Worm (Caenorhabditis elegans) whole organism, L3 larva: ENCODE data around the gene chil-23.

Experiments used
- R02D3.7 ChIP-seq: fragments of 150-350 bp; optimal IDR thresholded peaks from 2 replicates; lab custom pipeline; 2014; ENCODE audit warnings: missing biosample characterization, missing genetic modification characterization
- ZK546.5 ChIP-seq: sonication (generic microtip); optimal IDR thresholded peaks from 2 replicates; lab custom pipeline; 2017; ENCODE audit warnings: missing biosample characterization, missing genetic modification characterization
- aly-2 ChIP-seq: fragments of 150-350 bp; optimal IDR thresholded peaks from 2 replicates; lab custom pipeline; 2014; ENCODE audit warnings: missing biosample characterization, missing genetic modification characterization
- ama-1 ChIP-seq: fragments of 150-350 bp; optimal IDR thresholded peaks from 2 replicates; lab custom pipeline; 2018
- ceh-28 ChIP-seq: fragments of 150-350 bp; optimal IDR thresholded peaks from 2 replicates; lab custom pipeline; 2014; ENCODE audit warnings: missing biosample characterization, missing genetic modification reagents, missing genetic modification characterization
- ceh-82 ChIP-seq: fragments of 150-350 bp; optimal IDR thresholded peaks from 2 replicates; lab custom pipeline; 2014; ENCODE audit warnings: missing biosample characterization, missing genetic modification characterization
- ceh-9 ChIP-seq: sonication (generic microtip); optimal IDR thresholded peaks from 2 replicates; lab custom pipeline; 2018; ENCODE audit warnings: missing biosample characterization, missing genetic modification characterization
- egl-27 ChIP-seq: sonication (generic microtip); optimal IDR thresholded peaks from 4 replicates; lab custom pipeline; 2017; ENCODE audit warnings: missing biosample characterization, missing genetic modification reagents, missing genetic modification characterization
- elt-1 ChIP-seq: fragments of 150-350 bp; optimal IDR thresholded peaks from 2 replicates; lab custom pipeline; 2014; ENCODE audit warnings: missing biosample characterization, missing genetic modification characterization
- elt-2 ChIP-seq: sonication (generic microtip); optimal IDR thresholded peaks from 2 replicates; lab custom pipeline; 2016; ENCODE audit warnings: missing genetic modification reagents, mild to moderate bottlenecking, missing genetic modification characterization, missing compliant biosample characterization
- elt-3 ChIP-seq, 3 experiments: fragments of 150-350 bp in 1 of 3; sonication (generic microtip) in 2 of 3; optimal IDR thresholded peaks; 2 replicates in 2 of 3; 4 replicates in 1 of 3; lab custom pipeline; 2014 to 2017; ENCODE audit warnings: missing biosample characterization in 3 of 3, missing genetic modification characterization in 3 of 3
- eor-1 ChIP-seq, 2 experiments: fragments of 150-350 bp; optimal IDR thresholded peaks; 2 replicates each; lab custom pipeline; 2014 to 2018; ENCODE audit warnings: missing biosample characterization in 2 of 2, missing genetic modification characterization in 2 of 2
- fkh-10 ChIP-seq: sonication (generic microtip); optimal IDR thresholded peaks from 2 replicates; lab custom pipeline; 2017; ENCODE audit warnings: missing biosample characterization, missing genetic modification reagents, missing genetic modification characterization
- fkh-2 ChIP-seq: fragments of 150-350 bp; optimal IDR thresholded peaks from 2 replicates; lab custom pipeline; 2014; ENCODE audit warnings: missing biosample characterization, missing genetic modification reagents, missing genetic modification characterization
- fos-1 ChIP-seq: fragments of 150-350 bp; optimal IDR thresholded peaks from 2 replicates; lab custom pipeline; 2014; ENCODE audit warnings: missing biosample characterization, missing genetic modification characterization
- hmg-11 ChIP-seq: sonication (generic microtip); optimal IDR thresholded peaks from 2 replicates; lab custom pipeline; 2016; ENCODE audit warnings: missing genetic modification characterization, missing compliant biosample characterization
- jun-1 ChIP-seq: fragments of 150-350 bp; optimal IDR thresholded peaks from 2 replicates; lab custom pipeline; 2014; ENCODE audit warnings: missing biosample characterization, missing genetic modification reagents, missing genetic modification characterization
- lin-15B ChIP-seq: fragments of 150-350 bp; optimal IDR thresholded peaks from 2 replicates; lab custom pipeline; 2014; ENCODE audit warnings: missing biosample characterization, missing genetic modification characterization
- lin-39 ChIP-seq: fragments of 150-350 bp; optimal IDR thresholded peaks from 2 replicates; lab custom pipeline; 2018; ENCODE audit warnings: missing biosample characterization, missing genetic modification reagents, missing genetic modification characterization
- mdl-1 ChIP-seq: fragments of 150-350 bp; optimal IDR thresholded peaks from 2 replicates; lab custom pipeline; 2014; ENCODE audit warnings: missing biosample characterization, missing genetic modification characterization
- mml-1 ChIP-seq: fragments of 150-350 bp; sonication (generic microtip); optimal IDR thresholded peaks from 3 replicates; lab custom pipeline; 2014; ENCODE audit warnings: missing biosample characterization, missing genetic modification characterization
- nfya-1 ChIP-seq: sonication (generic microtip); optimal IDR thresholded peaks from 2 replicates; lab custom pipeline; 2017; ENCODE audit warnings: missing genetic modification characterization, mild to moderate bottlenecking, missing compliant biosample characterization, antibody characterized with exemption, moderate library complexity; ENCODE audit not compliant: insufficient read depth
- nhr-11 ChIP-seq: fragments of 150-350 bp; optimal IDR thresholded peaks from 2 replicates; lab custom pipeline; 2014; ENCODE audit warnings: missing biosample characterization, missing genetic modification characterization
- nhr-12 ChIP-seq: fragments of 150-350 bp; optimal IDR thresholded peaks from 2 replicates; lab custom pipeline; 2014; ENCODE audit warnings: missing biosample characterization, missing genetic modification characterization
- nhr-23 ChIP-seq: fragments of 150-350 bp; optimal IDR thresholded peaks from 2 replicates; lab custom pipeline; 2014; ENCODE audit warnings: missing biosample characterization, missing genetic modification reagents, missing genetic modification characterization
- nhr-237 ChIP-seq: fragments of 150-350 bp; optimal IDR thresholded peaks from 2 replicates; lab custom pipeline; 2014; ENCODE audit warnings: missing biosample characterization, missing genetic modification characterization
- nhr-25 ChIP-seq: sonication (generic microtip); optimal IDR thresholded peaks from 2 replicates; lab custom pipeline; 2017; ENCODE audit warnings: missing biosample characterization, missing genetic modification characterization
- nhr-28 ChIP-seq: fragments of 150-350 bp; optimal IDR thresholded peaks from 2 replicates; lab custom pipeline; 2014; ENCODE audit warnings: missing biosample characterization, missing genetic modification characterization
- nhr-43 ChIP-seq: sonication (generic microtip); optimal IDR thresholded peaks from 2 replicates; lab custom pipeline; 2016; ENCODE audit warnings: mild to moderate bottlenecking, missing genetic modification characterization, missing compliant biosample characterization; ENCODE audit not compliant: poor library complexity, severe bottlenecking
- nhr-67 ChIP-seq: fragments of 150-350 bp; optimal IDR thresholded peaks from 2 replicates; lab custom pipeline; 2014; ENCODE audit warnings: missing biosample characterization, missing genetic modification characterization
- nhr-77 ChIP-seq: fragments of 150-350 bp; optimal IDR thresholded peaks from 2 replicates; lab custom pipeline; 2014; ENCODE audit warnings: missing biosample characterization, missing genetic modification characterization
- pha-4 ChIP-seq: fragments of 150-350 bp; optimal IDR thresholded peaks from 2 replicates; lab custom pipeline; 2014; ENCODE audit warnings: missing biosample characterization, missing genetic modification reagents, missing genetic modification characterization
- pqm-1 ChIP-seq: fragments of 150-350 bp; optimal IDR thresholded peaks from 2 replicates; lab custom pipeline; 2017; ENCODE audit warnings: missing biosample characterization, missing genetic modification characterization, inconsistent platforms
- sea-2 ChIP-seq: fragments of 150-350 bp; sonication (generic microtip); optimal IDR thresholded peaks from 4 replicates; lab custom pipeline; 2014; ENCODE audit warnings: missing biosample characterization, missing genetic modification reagents, missing genetic modification characterization
- skn-1 ChIP-seq: fragments of 150-350 bp; optimal IDR thresholded peaks from 2 replicates; lab custom pipeline; 2014; ENCODE audit warnings: missing biosample characterization, missing genetic modification characterization
- tbx-2 ChIP-seq: sonication (generic microtip); optimal IDR thresholded peaks from 2 replicates; lab custom pipeline; 2016; ENCODE audit warnings: mild to moderate bottlenecking, missing genetic modification characterization, missing compliant biosample characterization
- unc-39 ChIP-seq: sonication (generic microtip); optimal IDR thresholded peaks from 4 replicates; lab custom pipeline; 2017; ENCODE audit warnings: missing biosample characterization, missing genetic modification characterization
- ztf-4 ChIP-seq: fragments of 150-350 bp; optimal IDR thresholded peaks from 2 replicates; lab custom pipeline; 2014; ENCODE audit warnings: missing biosample characterization, missing genetic modification characterization

Gene chil-23

DNA sequence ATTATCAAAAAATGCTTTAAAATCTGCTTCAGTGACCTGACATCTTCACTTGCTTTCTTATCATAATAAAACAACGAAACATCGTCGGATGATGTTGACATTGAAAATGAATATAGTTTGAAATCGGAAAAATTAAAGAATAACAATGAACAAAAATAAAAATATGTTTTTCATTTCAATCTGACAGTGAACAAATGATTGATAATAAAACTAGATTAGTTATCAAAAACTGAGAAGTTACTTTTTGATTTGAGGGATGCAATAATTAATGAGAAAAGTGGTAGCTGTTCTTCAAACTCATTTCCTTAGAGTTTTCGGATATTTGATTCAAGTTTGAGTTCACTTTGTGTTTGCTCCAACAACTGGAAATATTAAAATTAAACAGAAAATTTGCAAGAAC lies 24.9 kb downstream of the chil-23 start, which contains the start of gene chil-15:
Gene chil-15 (minus strand): TSS at position 101 of the 400 bp plus-strand sequence.
- no peak for TF ChIP-seq mdl-1 (tag; lab: Kevin White, UChicago)
- TF ChIP-seq pqm-1, result no peak

DNA sequence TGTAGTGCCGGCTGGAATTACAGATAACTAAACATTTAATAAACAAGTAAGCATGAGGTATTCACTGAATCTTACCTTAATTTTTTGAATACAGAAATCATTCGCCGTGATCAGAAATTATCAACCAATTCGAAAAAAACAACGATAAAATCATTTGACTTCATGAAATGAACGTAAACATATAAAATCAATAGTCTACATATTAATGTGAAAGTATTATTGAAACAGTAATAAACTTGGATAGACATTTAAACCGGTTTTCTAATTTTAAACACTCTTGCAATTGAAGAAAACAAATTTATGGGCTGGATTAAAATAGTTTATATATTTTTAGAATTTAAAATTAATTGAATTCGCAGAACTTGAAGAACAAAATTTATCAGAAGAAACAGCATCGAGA lies 26.6 kb downstream of the chil-23 start, which contains the start of gene chil-16:
Gene chil-16 (minus strand): TSS at position 101 of the 400 bp plus-strand sequence.
- TF ChIP-seq nhr-23 (tag; lab: Kevin White, UChicago) (no peak), ama-1 (lab: Kevin White, UChicago) (no peak), ZK546.5 (tag; lab: Kevin White, UChicago) (no peak), egl-27 (tag; lab: Kevin White, UChicago) (no peak), nhr-12 (tag; lab: Kevin White, UChicago) (no peak), pha-4 (tag; lab: Kevin White, UChicago) (no peak), nhr-67 (tag; lab: Kevin White, UChicago) (no peak), jun-1 (tag; lab: Kevin White, UChicago) (no peak), fos-1 (tag; lab: Kevin White, UChicago) (no peak), hmg-11 (no peak), ceh-82 (tag; lab: Kevin White, UChicago) (no peak), nhr-11 (no peak), nhr-237 (tag; lab: Kevin White, UChicago) (no peak), pqm-1 (no peak), unc-39 (tag; lab: Kevin White, UChicago) (no peak), elt-2 (tag; lab: Kevin White, UChicago) (no peak), eor-1 (tag; optimal IDR thresholded peaks at IDR 0.05; lab: Kevin White, UChicago) (no peak), mdl-1 (tag; lab: Kevin White, UChicago) (no peak)

DNA sequence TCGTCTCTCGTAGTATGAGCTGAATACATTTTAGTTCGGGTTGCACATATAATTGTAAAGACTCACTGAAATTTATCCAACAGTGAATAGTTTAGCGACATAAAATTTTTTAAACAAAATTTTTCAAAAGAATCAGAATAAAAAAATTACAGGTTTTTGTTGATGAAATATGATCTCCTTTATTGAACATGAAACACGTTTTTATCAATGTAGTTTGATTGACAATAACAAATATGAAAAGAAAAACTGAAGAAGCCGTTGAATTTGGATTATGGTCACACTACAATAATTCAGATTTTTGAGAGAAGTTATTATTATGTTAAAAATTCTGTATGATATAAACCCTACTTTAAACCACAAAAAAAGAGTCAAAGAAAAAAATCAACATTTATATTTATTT lies 28.4 kb downstream of the chil-23 start, which contains the start of gene chil-17:
Gene chil-17 (minus strand): TSS at position 101 of the 400 bp plus-strand sequence.
- TF ChIP-seq fos-1 (tag; lab: Kevin White, UChicago), result no peak
- TF ChIP-seq tbx-2 (tag; lab: Kevin White, UChicago), result no peak
- TF ChIP-seq fkh-2 (tag; lab: Kevin White, UChicago), result no peak
- TF ChIP-seq ceh-28 (tag; lab: Kevin White, UChicago), result no peak
- TF ChIP-seq R02D3.7 (tag; lab: Kevin White, UChicago), result no peak
- TF ChIP-seq ZK546.5 (tag; lab: Kevin White, UChicago), result no peak
- no peak for TF ChIP-seq lin-39 (tag; lab: Kevin White, UChicago)
- TF ChIP-seq nhr-43 (tag; lab: Kevin White, UChicago), result no peak
- no peak for TF ChIP-seq ztf-4 (tag; lab: Kevin White, UChicago)
- no peak for TF ChIP-seq eor-1 (tag; optimal IDR thresholded peaks at IDR 0.05; lab: Kevin White, UChicago)
- no peak for TF ChIP-seq skn-1 (tag; lab: Kevin White, UChicago)
- TF ChIP-seq nhr-67 (tag; lab: Kevin White, UChicago), result no peak
- TF ChIP-seq nhr-77 (tag; lab: Kevin White, UChicago), result no peak
- no peak for TF ChIP-seq elt-3 (tag; optimal IDR thresholded peaks at IDR 0.05; lab: Kevin White, UChicago)
- no peak for TF ChIP-seq unc-39 (tag; lab: Kevin White, UChicago)
- TF ChIP-seq mml-1 (tag; lab: Kevin White, UChicago), result no peak
- TF ChIP-seq nhr-23 (tag; lab: Kevin White, UChicago), result no peak
- TF ChIP-seq ceh-82 (tag; lab: Kevin White, UChicago), result no peak
- TF ChIP-seq nfya-1 (tag; lab: Kevin White, UChicago), result no peak

DNA sequence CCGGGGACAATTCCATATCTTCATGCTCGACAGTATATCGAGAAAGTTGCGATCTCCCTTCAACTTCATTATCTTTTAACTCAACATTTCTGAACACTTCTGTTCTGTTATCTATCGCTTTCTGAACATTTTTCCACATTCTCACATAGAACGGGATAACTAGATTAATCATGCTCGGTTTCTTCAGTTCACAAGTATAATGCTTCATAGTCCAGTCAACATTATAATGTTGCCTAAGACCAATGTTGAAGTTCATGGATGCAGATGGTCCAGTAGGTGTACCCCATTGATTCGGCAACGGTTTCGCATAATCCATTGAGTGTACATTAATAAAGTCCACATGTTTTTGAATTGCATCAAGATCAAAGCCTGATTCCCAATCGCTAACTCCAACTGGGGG lies 29.6 kb downstream of the chil-23 start:
- TF ChIP-seq nhr-237 (tag; lab: Kevin White, UChicago) (no peak), jun-1 (tag; lab: Kevin White, UChicago) (no peak), mdl-1 (tag; lab: Kevin White, UChicago) (no peak), fkh-10 (no peak), lin-15B (tag; lab: Kevin White, UChicago) (no peak), ceh-82 (tag; lab: Kevin White, UChicago) (no peak), nhr-11 (no peak), elt-1 (no peak)

DNA sequence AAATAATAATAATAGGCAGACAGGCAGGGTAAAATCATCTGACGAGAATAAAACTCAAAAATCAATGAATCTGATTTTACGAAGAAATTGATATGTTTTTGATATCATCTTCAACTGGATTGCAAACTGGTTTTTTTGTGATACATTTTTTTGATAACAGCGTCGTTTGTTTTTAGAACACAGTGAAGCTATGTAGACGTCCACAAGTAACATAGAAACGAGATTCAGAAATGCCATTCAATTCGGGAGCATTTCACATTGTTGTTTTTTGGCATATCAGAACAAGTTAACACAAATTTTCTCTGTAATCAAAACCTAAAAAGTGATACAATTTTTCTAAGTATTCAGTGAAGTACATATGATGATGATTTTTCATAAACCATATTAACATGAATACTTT lies 30.2 kb downstream of the chil-23 start, which contains the start of gene chil-13:
Gene chil-13 (minus strand): TSS at position 101 of the 400 bp plus-strand sequence.
- no peak for TF ChIP-seq nhr-11
- no peak for TF ChIP-seq ceh-28 (tag; lab: Kevin White, UChicago)
- TF ChIP-seq ztf-4 (tag; lab: Kevin White, UChicago), result no peak
- TF ChIP-seq mdl-1 (tag; lab: Kevin White, UChicago), result no peak
- TF ChIP-seq elt-2 (tag; lab: Kevin White, UChicago), result no peak
- no peak for TF ChIP-seq aly-2
- TF ChIP-seq nhr-237 (tag; lab: Kevin White, UChicago), result no peak
- no peak for TF ChIP-seq nhr-25 (tag; lab: Kevin White, UChicago)
- TF ChIP-seq lin-39 (tag; lab: Kevin White, UChicago), result no peak
- no peak for TF ChIP-seq pha-4 (tag; lab: Kevin White, UChicago)
- no peak for TF ChIP-seq nhr-77 (tag; lab: Kevin White, UChicago)
- TF ChIP-seq nhr-28, result no peak
- TF ChIP-seq ceh-9 (tag; lab: Kevin White, UChicago), result no peak
- no peak for TF ChIP-seq fkh-10
- TF ChIP-seq lin-15B (tag; lab: Kevin White, UChicago), result no peak
- TF ChIP-seq nhr-12 (tag; lab: Kevin White, UChicago), result no peak
- no peak for TF ChIP-seq sea-2 (GFP tag; lab: Kevin White, UChicago)
